Fruit fly (Drosophila melanogaster): Measurements from ENCODE around the gene vnd.

dm6 chrX:616761-617476 is 35.0 kb downstream of the vnd start:
- TF ChIP-seq Blimp-1 (GFP tag; optimal IDR thresholded peaks at IDR 0.05) (no peak), CG3032 (tag; optimal IDR thresholded peaks at IDR 0.05) (no peak), Ets21C (GFP tag; optimal IDR thresholded peaks at IDR 0.05) (no peak), CG11902 (GFP tag; optimal IDR thresholded peaks at IDR 0.05) (no peak), CG31627 (GFP tag; optimal IDR thresholded peaks at IDR 0.05) (no peak), OdsH (GFP tag; optimal IDR thresholded peaks at IDR 0.05) (no peak), CG15336 (GFP tag; IDR thresholded peaks at IDR 0.05) (no peak), CG34406 (GFP tag; optimal IDR thresholded peaks at IDR 0.05) (no peak), CG1621 (tag; optimal IDR thresholded peaks at IDR 0.05) (no peak), Smox (GFP tag; optimal IDR thresholded peaks at IDR 0.05) (no peak), Hr4 (GFP tag; optimal IDR thresholded peaks at IDR 0.05) (no peak), Sox15 (GFP tag; optimal IDR thresholded peaks at IDR 0.05) (no peak), CG11294 (GFP tag; IDR thresholded peaks at IDR 0.05) (no peak)

All from whole organism, prepupa.